Fruit fly (Drosophila melanogaster): ENCODE results near the gene Hsp67Bc.
A peak's percentile ranks its signal among the peaks of the same experiment; 100 is the strongest.

Gene Hsp67Bc

dm6 chr3L:9372278-9372975 is at the start of gene Hsp67Bc, which contains the start of the genes CG4456 and Hsp22:
Hsp67Bc (minus strand) TSS chr3L:9372497.
CG4456 (plus strand) TSS chr3L:9372722.
Hsp22 (plus strand) TSS chr3L:9372931.
- no peak for TF ChIP-seq CTCF (optimal IDR thresholded peaks at IDR 0.05)
- no peak for TF ChIP-seq CG8478 (optimal IDR thresholded peaks at IDR 0.05)

- TF ChIP-seq CG8478 (optimal IDR thresholded peaks at IDR 0.05) (no peak), CTCF (optimal IDR thresholded peaks at IDR 0.05) (no peak)
Observed at dm6 chr3L:9421621-9422020, 49.3 kb upstream of the Hsp67Bc start.

- no peak for TF ChIP-seq CG8478 (optimal IDR thresholded peaks at IDR 0.05)
- TF ChIP-seq CTCF (optimal IDR thresholded peaks at IDR 0.05): no peak
Observed at dm6 chr3L:9420819-9421130, 48.5 kb upstream of the Hsp67Bc start.

- no peak for TF ChIP-seq CTCF (optimal IDR thresholded peaks at IDR 0.05)
- TF ChIP-seq CG8478 (optimal IDR thresholded peaks at IDR 0.05): no peak
Observed at dm6 chr3L:9420054-9420818, 47.9 kb upstream of the Hsp67Bc start.

dm6 chr3L:9419328-9419727 is 47.0 kb upstream of the Hsp67Bc start:
- TF ChIP-seq CG8478 (optimal IDR thresholded peaks at IDR 0.05): no peak

dm6 chr3L:9417288-9417687 is 45.0 kb upstream of the Hsp67Bc start, which contains the start of gene CG3982:
CG3982 (minus strand) TSS chr3L:9417388.
- TF ChIP-seq CTCF (optimal IDR thresholded peaks at IDR 0.05) (no peak), CG8478 (optimal IDR thresholded peaks at IDR 0.05) (no peak)

dm6 chr3L:9410754-9411423 is 38.6 kb upstream of the Hsp67Bc start, which contains the start of the genes CG4022 and Cpsf5:
CG4022 (minus strand) TSS chr3L:9410832.
Cpsf5 (plus strand) TSS chr3L:9411038.
- TF ChIP-seq CTCF (optimal IDR thresholded peaks at IDR 0.05): no peak
- TF ChIP-seq CG8478 (optimal IDR thresholded peaks at IDR 0.05): no peak

- TF ChIP-seq CG8478 (optimal IDR thresholded peaks at IDR 0.05): no peak
Observed at dm6 chr3L:9410030-9410589, 37.8 kb upstream of the Hsp67Bc start.

- TF ChIP-seq CTCF (optimal IDR thresholded peaks at IDR 0.05): no peak
- TF ChIP-seq CG8478 (optimal IDR thresholded peaks at IDR 0.05): no peak
Observed at dm6 chr3L:9404497-9404896, 32.2 kb upstream of the Hsp67Bc start, which contains the start of gene Cpr67B. Cpr67B (plus strand) TSS chr3L:9404797.

dm6 chr3L:9402157-9402890 is 30.0 kb upstream of the Hsp67Bc start, which contains the start of gene eIF4E1:
eIF4E1 (minus strand) TSS chr3L:9402460.
- TF ChIP-seq CTCF (optimal IDR thresholded peaks at IDR 0.05) (peak in 1 of 2 experiments; percentile 12), CG8478 (optimal IDR thresholded peaks at IDR 0.05) (no peak)

dm6 chr3L:9401354-9402156 is 29.3 kb upstream of the Hsp67Bc start:
- TF ChIP-seq CTCF (optimal IDR thresholded peaks at IDR 0.05) (peak in 1 of 2 experiments; percentile 36), CG8478 (optimal IDR thresholded peaks at IDR 0.05) (no peak)

dm6 chr3L:9400697-9401353 is 28.5 kb upstream of the Hsp67Bc start:
- TF ChIP-seq CTCF (optimal IDR thresholded peaks at IDR 0.05) (no peak), CG8478 (optimal IDR thresholded peaks at IDR 0.05) (no peak)

dm6 chr3L:9399855-9400254 is 27.6 kb upstream of the Hsp67Bc start:
- TF ChIP-seq CTCF (optimal IDR thresholded peaks at IDR 0.05) (no peak), CG8478 (optimal IDR thresholded peaks at IDR 0.05) (no peak)

Measured in S2 (cell line).